Worm (Caenorhabditis elegans): ENCODE results near the gene rbm-25.
A peak's percentile ranks its signal among the peaks of the same experiment; 100 is the strongest.

DNA sequence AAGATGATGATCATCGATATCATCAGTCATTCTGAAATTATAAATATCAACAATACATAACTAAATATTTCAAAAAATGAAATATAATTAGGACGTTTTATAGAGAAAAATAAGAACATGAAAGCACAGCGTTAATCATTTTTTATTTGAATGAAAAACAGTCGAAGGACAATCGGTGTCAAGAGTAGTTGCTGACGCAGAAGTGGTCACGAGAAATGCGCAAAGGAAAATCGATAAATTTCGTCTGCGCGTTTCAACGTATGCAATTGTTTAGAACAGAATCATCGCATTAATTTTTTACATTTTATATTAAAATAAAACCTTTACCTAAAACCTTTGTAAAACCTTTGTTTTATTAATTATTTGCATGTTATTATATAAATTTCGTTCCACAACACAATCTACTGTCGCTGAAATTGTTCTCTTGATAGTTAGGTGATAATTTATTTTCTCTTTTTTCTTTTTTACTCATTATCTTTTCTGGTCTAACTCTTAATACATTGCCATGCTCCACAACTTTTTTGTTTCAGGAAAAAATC lies at the start of gene rbm-25, which contains the start of gene W04D2.4:
- no peak for TF ChIP-seq ztf-11 (tag; optimal IDR thresholded peaks at IDR 0.05)
- TF ChIP-seq ZK546.5 (tag; optimal IDR thresholded peaks at IDR 0.05) = no peak
- TF ChIP-seq ceh-9 (tag; optimal IDR thresholded peaks at IDR 0.05) = no peak
- peak; percentile 92 for TF ChIP-seq pha-4 (tag; optimal IDR thresholded peaks at IDR 0.05)
- peak; percentile 22 for TF ChIP-seq nhr-43 (tag; optimal IDR thresholded peaks at IDR 0.05; ENCODE audit: poor library complexity, severe bottlenecking)
- no peak for TF ChIP-seq sea-2 (GFP tag; optimal IDR thresholded peaks at IDR 0.05)
- no peak for TF ChIP-seq aly-2 (tag; optimal IDR thresholded peaks at IDR 0.05)
- TF ChIP-seq tbx-2 (tag; optimal IDR thresholded peaks at IDR 0.05) = peak; percentile 73
